Worm (Caenorhabditis elegans) whole organism, late embryonic: ENCODE measurements around the gene egli-1.

Experiments
- K02D7.2 ChIP-seq: sonication (generic microtip); optimal IDR thresholded peaks from 2 replicates; lab custom pipeline; 2017; ENCODE audit warnings: mild to moderate bottlenecking, missing genetic modification characterization, missing compliant biosample characterization
- ceh-34 ChIP-seq: sonication (generic microtip); optimal IDR thresholded peaks from 2 replicates; lab custom pipeline; 2016; ENCODE audit warnings: mild to moderate bottlenecking, missing genetic modification characterization, missing compliant biosample characterization
- dmd-4 ChIP-seq: sonication (generic microtip); optimal IDR thresholded peaks from 2 replicates; lab custom pipeline; 2016; ENCODE audit warnings: borderline replicate concordance, missing genetic modification characterization, missing compliant biosample characterization
- pha-4 ChIP-seq: fragments of 150-350 bp; optimal IDR thresholded peaks from 2 replicates; lab custom pipeline; 2018; ENCODE audit warnings: missing biosample characterization, missing genetic modification reagents, missing genetic modification characterization
- pqm-1 ChIP-seq: sonication (generic microtip); optimal IDR thresholded peaks from 2 replicates; lab custom pipeline; 2016; ENCODE audit warnings: missing genetic modification characterization, missing compliant biosample characterization
- tbx-2 ChIP-seq: sonication (generic microtip); optimal IDR thresholded peaks from 2 replicates; lab custom pipeline; 2016; ENCODE audit warnings: missing genetic modification characterization, missing compliant biosample characterization
- unc-42 ChIP-seq: sonication (generic microtip); optimal IDR thresholded peaks from 2 replicates; lab custom pipeline; 2016; ENCODE audit warnings: missing genotype, missing genetic modification characterization, missing compliant biosample characterization

DNA sequence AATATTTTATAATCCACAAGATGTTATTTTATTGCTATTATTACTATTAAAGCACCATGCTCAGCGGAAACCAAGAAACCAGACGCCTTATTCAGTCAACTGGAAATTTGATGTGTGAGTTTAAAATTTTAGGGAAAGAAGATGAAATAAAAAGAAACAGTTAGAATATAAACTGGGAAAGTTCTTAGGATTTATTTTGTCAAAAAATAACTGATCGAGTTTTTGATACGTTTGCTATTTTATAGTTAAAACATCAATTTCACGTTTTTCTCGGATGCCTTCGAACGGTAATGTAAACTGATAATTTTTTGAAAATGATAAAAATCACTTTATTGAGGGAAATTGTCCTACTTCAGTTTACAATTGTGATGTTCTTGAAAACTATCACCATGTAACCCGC is 48.6 kb downstream of the egli-1 start, which contains the start of gene C06C3.3:
- TF ChIP-seq dmd-4, result no peak
- no peak for TF ChIP-seq unc-42 (tag; lab: Kevin White, UChicago)
- no peak for TF ChIP-seq pqm-1 (tag; lab: Kevin White, UChicago)
- no peak for TF ChIP-seq ceh-34 (tag; lab: Kevin White, UChicago)
- TF ChIP-seq K02D7.2 (tag; lab: Kevin White, UChicago), result no peak
- no peak for TF ChIP-seq pha-4
- no peak for TF ChIP-seq tbx-2 (tag; lab: Kevin White, UChicago)
